Worm (Caenorhabditis elegans) whole organism, L4/young adult: ENCODE results near the gene rml-4.

Source experiments
- W03F9.2 ChIP-seq: fragments of 150-350 bp; optimal IDR thresholded peaks from 2 replicates; lab custom pipeline; 2014; ENCODE audit warnings: missing biosample characterization, missing genetic modification characterization
- dao-5 ChIP-seq: sonication (generic microtip); optimal IDR thresholded peaks from 2 replicates; lab custom pipeline; 2016; ENCODE audit warnings: missing genotype, missing genetic modification characterization, moderate library complexity, missing compliant biosample characterization
- him-1 ChIP-seq: sonication (generic microtip); optimal IDR thresholded peaks from 2 replicates; lab custom pipeline; 2016; ENCODE audit warnings: missing genotype, missing genetic modification reagents, missing genetic modification characterization, missing compliant biosample characterization

The rml-4 gene

DNA sequence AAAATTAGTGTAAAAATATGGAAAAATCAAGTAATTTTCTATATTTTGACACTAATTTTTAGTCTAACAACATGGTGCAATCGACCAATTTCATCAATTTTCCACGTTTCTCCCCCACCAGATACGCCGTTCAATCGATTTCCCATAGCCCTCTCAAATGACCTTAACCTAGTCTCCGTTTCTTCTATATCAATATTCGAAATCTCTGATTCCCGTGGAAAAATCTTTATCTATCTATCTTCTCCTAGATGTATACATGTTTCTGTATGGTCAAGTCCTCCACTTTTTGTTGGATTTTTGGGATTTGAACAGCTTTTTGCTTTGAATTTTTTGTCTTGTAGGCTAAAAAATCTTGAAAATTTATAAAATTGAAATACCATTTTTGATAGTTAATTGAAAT is 712 bp upstream of the rml-4 start:
- no peak for TF ChIP-seq him-1
- TF ChIP-seq W03F9.2 (tag; lab: Kevin White, UChicago) = no peak
- no peak for TF ChIP-seq dao-5 (tag; lab: Kevin White, UChicago)

DNA sequence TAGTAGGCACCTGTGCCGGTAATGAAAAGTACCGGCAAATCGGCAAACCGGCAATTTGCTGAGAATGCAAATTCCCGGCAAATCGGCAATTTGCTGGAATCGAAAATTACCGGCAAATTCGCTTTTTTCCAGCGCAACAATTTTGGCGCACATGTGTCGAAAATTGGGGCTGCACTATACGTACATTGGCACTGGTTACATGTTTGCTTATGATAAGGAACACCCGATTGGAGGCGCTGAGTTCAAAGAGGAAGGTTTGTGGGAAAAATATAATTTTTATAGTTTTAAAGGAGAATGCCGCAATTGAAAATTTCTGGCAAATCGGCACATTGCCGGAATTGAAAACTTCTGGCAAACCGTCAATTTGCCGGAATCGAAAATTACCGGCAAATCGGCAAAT is 2.4 kb downstream of the rml-4 start:
- no peak for TF ChIP-seq him-1
- no peak for TF ChIP-seq W03F9.2 (tag; lab: Kevin White, UChicago)
- no peak for TF ChIP-seq dao-5 (tag; lab: Kevin White, UChicago)

DNA sequence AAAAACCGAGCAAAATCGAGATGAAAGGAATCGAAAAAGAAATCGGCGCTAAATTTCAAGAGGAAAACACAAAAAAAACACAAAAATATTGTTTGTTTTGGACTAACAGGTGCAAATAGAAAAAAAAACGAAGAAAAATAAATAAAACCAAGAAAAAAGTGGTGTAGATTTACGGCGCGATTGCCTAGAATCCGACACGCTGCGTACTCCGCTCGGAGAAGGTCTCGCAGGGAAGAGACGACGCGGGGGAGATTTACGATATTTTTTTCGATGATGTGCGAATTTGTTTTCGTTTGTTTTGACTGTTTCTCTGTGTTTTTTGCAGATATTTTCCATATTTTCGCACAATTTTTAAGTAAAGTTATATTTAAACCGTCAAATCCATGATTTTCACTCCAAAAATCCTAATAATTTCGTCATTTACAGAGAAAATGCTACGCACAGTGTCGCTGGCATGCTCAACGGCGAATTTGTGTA is 4.4 kb downstream of the rml-4 start, which contains the start of gene sco-1:
Gene sco-1 (plus strand): TSS at position 427 of the 477 bp plus-strand sequence.
- TF ChIP-seq W03F9.2 (tag; lab: Kevin White, UChicago) (peak; percentile 95), him-1 (peak; percentile 92), dao-5 (tag; lab: Kevin White, UChicago) (no peak)

DNA sequence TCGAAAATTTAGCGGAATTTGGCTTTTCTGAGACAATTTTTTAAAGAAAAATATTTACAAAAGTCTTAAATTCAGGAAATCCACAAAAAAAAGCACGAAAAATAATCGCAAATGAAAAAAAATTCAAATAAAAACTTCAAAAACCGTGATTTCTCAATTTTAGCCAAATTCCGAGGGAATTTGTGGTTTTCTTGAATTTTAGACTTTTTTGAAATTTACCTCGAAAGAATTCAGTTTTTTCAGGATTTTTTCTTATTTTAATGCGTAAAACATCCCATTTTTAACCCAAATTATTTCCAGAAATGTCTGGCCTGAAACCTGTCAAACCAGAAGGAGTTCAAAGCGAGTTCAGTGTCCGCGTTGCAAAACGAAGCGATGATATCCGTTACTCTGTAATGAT is 6.4 kb downstream of the rml-4 start, which contains the start of gene gtf-2F1:
Gene gtf-2F1 (plus strand): TSS at position 301 of the 400 bp plus-strand sequence.
- TF ChIP-seq him-1 (no peak), dao-5 (tag; lab: Kevin White, UChicago) (no peak), W03F9.2 (tag; lab: Kevin White, UChicago) (no peak)

DNA sequence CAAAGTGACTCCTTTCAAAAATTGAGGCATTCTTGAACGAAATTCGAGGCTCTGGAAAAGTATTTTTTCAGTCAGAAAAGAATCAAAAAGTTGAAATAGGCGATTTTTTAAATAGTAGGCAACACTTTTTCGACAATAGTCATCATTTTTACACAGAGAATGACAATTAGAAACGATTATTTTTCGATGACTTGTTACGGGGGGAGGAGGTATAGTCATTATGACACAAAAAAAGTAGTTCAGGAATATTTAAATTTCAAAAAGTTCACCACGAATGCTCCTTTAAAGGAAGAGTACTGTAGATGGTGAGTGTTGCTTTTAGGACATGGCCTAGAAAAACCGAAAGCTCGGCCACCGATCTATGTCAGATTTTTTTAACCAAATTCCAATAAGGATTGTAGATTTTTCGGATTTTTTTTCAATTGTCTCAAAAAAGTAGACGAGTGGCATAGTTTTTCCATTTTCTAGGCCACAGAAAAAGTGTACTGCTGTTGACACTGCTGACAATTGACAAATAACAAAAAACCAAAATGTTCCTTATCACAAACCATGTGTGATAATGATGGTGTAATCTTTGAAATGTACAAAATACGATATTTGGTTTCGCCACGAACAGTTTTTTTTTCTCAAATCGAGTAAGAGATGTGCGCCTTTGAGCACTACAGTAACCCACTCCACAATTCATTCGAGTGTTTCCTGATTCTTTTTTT is 12.2 kb downstream of the rml-4 start, which contains the start of gene Y52E8A.3:
Gene Y52E8A.3 (minus strand): TSS at position 51 of the 710 bp plus-strand sequence.
- no peak for TF ChIP-seq him-1
- no peak for TF ChIP-seq W03F9.2 (tag; lab: Kevin White, UChicago)
- TF ChIP-seq dao-5 (tag; lab: Kevin White, UChicago) = no peak

DNA sequence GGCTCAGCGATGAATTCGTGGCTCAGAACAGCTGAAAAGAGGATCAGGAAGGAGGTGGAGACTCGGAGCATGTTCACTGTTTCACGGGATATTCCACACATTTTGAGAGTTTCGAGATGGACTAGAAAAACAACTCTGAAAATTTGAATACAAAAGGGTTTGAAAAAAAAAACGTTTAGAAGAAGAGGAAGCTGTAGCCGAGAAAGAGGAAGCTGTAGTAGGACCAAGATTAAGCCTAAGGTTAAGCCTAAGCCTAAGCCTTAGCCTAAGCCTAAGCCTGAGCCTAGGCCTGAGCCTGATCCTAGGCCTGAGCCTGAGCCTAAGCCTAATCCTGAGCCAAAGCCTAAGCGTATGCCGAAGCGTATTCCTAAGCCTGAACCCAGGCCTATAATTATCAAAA is 17.2 kb downstream of the rml-4 start, which contains the start of gene plep-1:
Gene plep-1 (minus strand): TSS at position 101 of the 400 bp plus-strand sequence.
- TF ChIP-seq dao-5 (tag; lab: Kevin White, UChicago) (no peak), him-1 (no peak), W03F9.2 (tag; lab: Kevin White, UChicago) (no peak)

DNA sequence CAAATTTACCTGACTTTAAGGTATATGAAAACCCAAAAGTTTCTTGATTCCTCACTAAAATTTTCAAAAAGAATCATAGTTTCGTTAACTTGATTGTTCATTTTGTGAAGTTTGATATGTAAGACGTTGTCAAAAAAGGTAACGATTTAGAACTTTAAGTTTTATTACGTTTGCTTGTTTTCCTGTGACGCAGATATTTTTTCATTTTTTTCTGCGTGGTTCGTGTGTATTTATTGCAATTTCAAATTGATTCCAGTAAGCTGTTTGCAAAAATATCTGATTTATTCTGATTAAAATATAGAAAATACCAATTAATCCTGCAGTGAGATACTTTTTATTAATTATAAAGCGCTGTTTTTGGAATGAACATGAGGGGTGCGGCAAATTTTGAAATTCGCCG is 21.1 kb downstream of the rml-4 start, which contains the start of gene srw-40:
Gene srw-40 (minus strand): TSS at position 101 of the 400 bp plus-strand sequence.
- TF ChIP-seq dao-5 (tag; lab: Kevin White, UChicago) (no peak), him-1 (no peak), W03F9.2 (tag; lab: Kevin White, UChicago) (no peak)

DNA sequence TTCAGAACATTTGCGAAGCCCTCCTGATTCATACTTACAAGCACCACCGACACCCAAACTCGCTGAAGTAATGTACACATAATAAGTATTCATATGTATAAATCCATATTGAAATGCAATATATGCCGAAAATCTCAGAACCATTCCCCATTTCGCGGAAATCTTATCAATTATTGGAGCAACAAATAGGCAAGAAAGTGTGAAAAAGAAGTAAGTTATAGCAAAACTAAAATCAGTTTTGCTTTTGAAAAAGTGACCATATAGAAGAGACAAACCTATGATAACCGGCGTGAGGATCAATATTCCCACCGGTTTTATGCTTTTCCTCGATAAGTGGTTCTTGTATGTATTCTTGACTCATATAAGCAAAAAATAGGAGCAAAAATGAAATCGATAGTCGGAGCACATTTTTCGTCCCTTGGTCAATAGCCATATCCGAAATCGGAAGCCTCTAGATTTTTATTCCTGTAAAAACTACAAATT is 24.7 kb downstream of the rml-4 start, which contains the start of gene Y52E8A.6:
Gene Y52E8A.6 (minus strand): TSS at position 433 of the 483 bp plus-strand sequence.
- TF ChIP-seq W03F9.2 (tag; lab: Kevin White, UChicago) = no peak
- TF ChIP-seq him-1 = no peak
- no peak for TF ChIP-seq dao-5 (tag; lab: Kevin White, UChicago)

DNA sequence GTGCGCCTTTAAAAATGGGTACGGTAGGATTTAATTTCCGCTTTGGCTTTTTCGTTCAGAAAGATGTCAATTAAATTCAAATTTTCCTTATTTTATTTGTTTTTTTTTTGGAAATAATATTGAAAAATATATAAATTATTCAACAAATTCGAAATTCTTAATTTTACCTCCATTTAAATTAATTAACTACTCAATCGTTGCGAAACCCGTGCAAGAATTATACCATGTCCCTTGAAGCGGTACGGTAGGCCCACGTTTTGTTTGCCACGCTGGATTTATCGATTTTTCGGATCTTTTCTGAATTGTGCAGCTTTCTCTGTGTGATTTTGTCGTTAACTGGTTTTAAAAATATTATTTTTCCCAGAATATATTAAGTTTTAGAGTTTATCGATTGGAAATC is 25.6 kb downstream of the rml-4 start, which contains the start of gene Y52E8A.2:
Gene Y52E8A.2 (plus strand): TSS at position 382 of the 400 bp plus-strand sequence.
- TF ChIP-seq W03F9.2 (tag; lab: Kevin White, UChicago) = no peak
- no peak for TF ChIP-seq him-1
- TF ChIP-seq dao-5 (tag; lab: Kevin White, UChicago) = no peak

DNA sequence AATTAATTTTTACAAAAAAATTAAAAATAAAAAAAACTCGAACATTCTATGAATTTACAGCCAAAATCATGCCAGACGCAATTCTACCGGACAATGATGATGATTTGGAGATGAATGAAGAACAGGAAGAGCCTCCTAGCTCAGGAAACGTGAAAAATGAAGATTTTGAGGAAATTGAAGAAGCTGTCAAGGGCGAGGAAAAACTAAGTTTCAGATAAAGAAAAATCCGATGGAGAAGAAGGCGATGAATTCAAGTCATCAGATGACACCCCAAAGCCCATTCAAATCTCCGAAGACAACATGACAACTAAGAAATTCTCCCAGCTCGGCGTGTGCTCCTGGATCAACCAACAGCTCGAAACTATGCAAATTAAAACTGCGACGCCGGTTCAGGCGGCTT is 26.9 kb downstream of the rml-4 start, which contains the start of gene Y52E8A.1:
Gene Y52E8A.1 (plus strand): TSS at position 301 of the 400 bp plus-strand sequence.
- TF ChIP-seq W03F9.2 (tag; lab: Kevin White, UChicago) (no peak), dao-5 (tag; lab: Kevin White, UChicago) (no peak), him-1 (no peak)

DNA sequence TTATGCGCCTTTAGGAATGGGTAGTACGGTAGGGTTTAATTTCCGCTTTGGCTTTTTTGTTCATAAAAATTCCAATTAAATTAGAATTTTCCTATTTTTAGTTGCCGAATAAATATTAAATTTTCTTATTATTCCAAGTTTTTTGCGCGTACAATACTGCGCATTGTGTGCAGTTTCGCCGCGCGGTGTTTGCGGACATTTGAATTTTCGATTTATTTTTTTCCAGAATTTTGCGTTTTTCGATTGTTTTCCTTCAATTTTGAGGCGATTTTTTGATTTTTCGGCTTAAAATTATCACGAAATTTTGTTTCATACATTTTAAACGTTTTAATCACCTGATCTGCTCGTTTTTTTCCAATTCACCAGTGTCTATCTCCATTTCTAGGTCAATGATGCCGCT is 28.0 kb downstream of the rml-4 start, which contains the start of gene H20J04.6:
Gene H20J04.6 (plus strand): TSS at position 386 of the 400 bp plus-strand sequence.
- TF ChIP-seq dao-5 (tag; lab: Kevin White, UChicago) = no peak
- TF ChIP-seq him-1 = no peak
- TF ChIP-seq W03F9.2 (tag; lab: Kevin White, UChicago) = no peak

DNA sequence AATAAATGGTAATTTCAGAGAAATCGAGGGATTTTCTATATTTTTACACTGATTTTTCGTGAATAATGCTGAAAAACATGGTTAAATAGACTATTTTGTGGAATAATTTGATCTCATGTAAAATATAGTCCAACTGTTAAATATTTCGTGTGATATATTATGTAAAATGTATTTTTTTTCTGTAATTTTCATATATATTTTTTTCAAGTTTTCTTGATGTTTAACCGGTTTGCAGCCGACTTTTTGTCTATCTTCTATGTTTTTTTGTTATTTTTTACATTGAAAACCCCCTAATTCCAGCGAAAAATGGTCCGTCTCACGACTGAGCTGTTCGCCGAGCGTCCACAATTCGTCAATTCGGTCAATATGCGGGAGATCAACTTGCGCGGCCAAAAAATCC is 29.2 kb downstream of the rml-4 start, which contains the start of gene mog-2:
Gene mog-2 (plus strand): TSS at position 301 of the 400 bp plus-strand sequence.
- no peak for TF ChIP-seq him-1
- no peak for TF ChIP-seq W03F9.2 (tag; lab: Kevin White, UChicago)
- TF ChIP-seq dao-5 (tag; lab: Kevin White, UChicago) = no peak

DNA sequence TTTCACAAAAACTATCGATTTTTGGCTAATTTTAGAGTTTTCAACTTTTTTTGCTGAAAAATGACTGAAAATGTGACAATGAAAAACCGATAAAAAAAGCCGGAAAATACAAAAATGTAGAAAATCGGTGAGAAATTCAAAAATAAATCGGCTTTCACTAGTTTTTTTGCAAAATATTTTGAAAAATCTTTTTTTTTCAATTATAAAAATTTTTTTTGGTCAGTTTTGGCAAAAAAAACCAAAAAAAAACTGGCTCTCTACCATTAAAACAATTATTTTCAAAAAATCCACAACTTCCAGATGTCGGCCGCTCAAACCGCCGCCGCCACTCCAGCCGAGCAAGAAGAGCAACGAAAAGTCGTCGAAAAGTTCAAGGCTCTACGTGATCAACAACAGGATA is 31.5 kb downstream of the rml-4 start, which contains the start of gene pfd-2:
Gene pfd-2 (plus strand): TSS at position 301 of the 400 bp plus-strand sequence.
- TF ChIP-seq W03F9.2 (tag; lab: Kevin White, UChicago) = no peak
- no peak for TF ChIP-seq him-1
- no peak for TF ChIP-seq dao-5 (tag; lab: Kevin White, UChicago)

DNA sequence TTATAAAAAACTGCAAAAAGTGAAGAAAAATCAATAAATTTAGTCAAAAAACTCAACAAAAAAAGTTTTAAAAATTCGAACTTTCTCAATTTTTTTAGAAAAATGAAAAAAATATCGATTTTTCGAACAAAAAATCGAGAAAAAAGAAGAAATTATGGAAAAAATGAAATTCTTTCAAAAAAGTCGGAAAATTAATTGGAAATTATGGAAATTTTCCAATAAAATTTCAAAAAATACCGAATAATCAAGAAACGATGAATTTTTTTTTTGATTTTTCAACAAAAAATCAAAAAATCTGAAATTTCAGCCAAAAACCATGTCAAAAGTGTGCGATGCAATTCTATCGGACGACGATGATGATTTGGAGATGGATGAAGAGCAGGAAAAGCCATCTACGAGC is 33.8 kb downstream of the rml-4 start, which contains the start of gene H20J04.4:
Gene H20J04.4 (plus strand): TSS at position 301 of the 400 bp plus-strand sequence.
- TF ChIP-seq dao-5 (tag; lab: Kevin White, UChicago) (no peak), W03F9.2 (tag; lab: Kevin White, UChicago) (no peak), him-1 (no peak)
